Worm (Caenorhabditis elegans) whole organism, L4/young adult: ENCODE measurements around the gene F55G1.7.

ENCODE experiments used
- W03F9.2 ChIP-seq: fragments of 150-350 bp; optimal IDR thresholded peaks from 2 replicates; lab custom pipeline; 2014; ENCODE audit warnings: missing biosample characterization, missing genetic modification characterization
- dao-5 ChIP-seq: sonication (generic microtip); optimal IDR thresholded peaks from 2 replicates; lab custom pipeline; 2016; ENCODE audit warnings: missing genotype, missing genetic modification characterization, moderate library complexity, missing compliant biosample characterization
- him-1 ChIP-seq: sonication (generic microtip); optimal IDR thresholded peaks from 2 replicates; lab custom pipeline; 2016; ENCODE audit warnings: missing genotype, missing genetic modification reagents, missing genetic modification characterization, missing compliant biosample characterization

DNA sequence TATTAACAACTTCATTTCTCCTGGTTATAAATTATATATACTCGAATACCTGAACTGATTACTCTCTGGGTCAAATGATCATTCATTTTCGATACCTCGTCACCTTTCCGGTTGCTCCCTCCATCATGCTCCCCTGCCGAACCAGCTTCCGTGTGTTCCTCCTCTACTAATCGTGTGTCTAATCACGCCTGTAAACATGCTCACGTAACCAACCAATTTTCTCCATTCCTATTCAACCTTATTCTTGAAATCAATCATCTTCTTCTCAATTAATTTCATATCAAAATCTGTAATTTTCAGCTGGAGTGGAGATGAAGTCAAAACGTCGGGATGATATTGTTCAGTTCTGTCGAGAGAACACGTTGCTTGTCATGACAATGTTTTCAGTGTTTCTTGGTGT is 33.7 kb upstream of the F55G1.7 start, which contains the start of gene glt-6:
- TF ChIP-seq dao-5 (tag; lab: Kevin White, UChicago) (no peak), W03F9.2 (tag; lab: Kevin White, UChicago) (no peak), him-1 (tag; lab: Kevin White, UChicago) (no peak)
